Fruit fly (Drosophila melanogaster) whole organism, wandering third instar larva: ENCODE measurements around the gene Pdp.

Source experiments
- Abd-B ChIP-seq: fragments of >200 bp; optimal IDR thresholded peaks from 2 replicates; lab custom pipeline; 2017; ENCODE audit warnings: missing biosample characterization, missing genetic modification characterization
- CG32264 ChIP-seq: fragments of 200-800 bp; sonication (Bioruptor generic); optimal IDR thresholded peaks from 2 replicates; lab custom pipeline; 2016; ENCODE audit warnings: missing biosample characterization, missing genetic modification characterization
- CG9705 ChIP-seq: fragments of 200-800 bp; sonication (Bioruptor generic); optimal IDR thresholded peaks from 2 replicates; lab custom pipeline; 2018; ENCODE audit warnings: missing biosample characterization, mild to moderate bottlenecking, missing genetic modification characterization
- CrebA ChIP-seq: fragments of 200-800 bp; sonication (Bioruptor generic); optimal IDR thresholded peaks from 2 replicates; lab custom pipeline; 2016; ENCODE audit warnings: missing biosample characterization, mild to moderate bottlenecking, missing genetic modification characterization, borderline replicate concordance
- Dfd ChIP-seq: fragments of >200 bp; optimal IDR thresholded peaks from 2 replicates; lab custom pipeline; 2017; ENCODE audit warnings: missing biosample characterization, missing genetic modification characterization
- Dif ChIP-seq: fragments of 200-275, 200-300 bp; sonication (Bioruptor generic); optimal IDR thresholded peaks from 2 replicates; lab custom pipeline; 2018; ENCODE audit warnings: missing biosample characterization, missing genetic modification characterization; ENCODE audit not compliant: partially characterized antibody
- GATAd ChIP-seq: sonication (Bioruptor generic); optimal IDR thresholded peaks from 2 replicates; lab custom pipeline; 2016; ENCODE audit warnings: missing biosample characterization, missing genetic modification characterization
- HLH106 ChIP-seq: fragments of 200-800 bp; optimal IDR thresholded peaks from 3 replicates; lab custom pipeline; 2019; ENCODE audit warnings: missing biosample characterization, mild to moderate bottlenecking, missing genetic modification characterization, moderate library complexity
- Hnf4 ChIP-seq: fragments of 200-800 bp; sonication (Bioruptor generic); optimal IDR thresholded peaks from 2 replicates; lab custom pipeline; 2016; ENCODE audit warnings: missing biosample characterization, mild to moderate bottlenecking, missing genetic modification characterization
- Hr78 ChIP-seq: fragments of >200 bp; optimal IDR thresholded peaks from 2 replicates; lab custom pipeline; 2017; ENCODE audit warnings: missing biosample characterization, missing genetic modification characterization
- Hr83 ChIP-seq: fragments of 200-300 bp; sonication (Bioruptor generic); optimal IDR thresholded peaks from 2 replicates; lab custom pipeline; 2016; ENCODE audit warnings: missing biosample characterization, mild to moderate bottlenecking, missing genetic modification characterization, moderate library complexity; ENCODE audit not compliant: poor library complexity, severe bottlenecking
- Jra ChIP-seq: sonication (Bioruptor generic); optimal IDR thresholded peaks from 2 replicates; lab custom pipeline; 2016; ENCODE audit warnings: missing biosample characterization, missing genetic modification characterization
- Mio ChIP-seq: sonication (Bioruptor generic); optimal IDR thresholded peaks from 2 replicates; lab custom pipeline; 2016; ENCODE audit warnings: missing biosample characterization, missing genetic modification characterization
- Myc ChIP-seq: fragments of >200 bp; optimal IDR thresholded peaks from 2 replicates; lab custom pipeline; 2017
- N ChIP-seq: fragments of >200 bp; optimal IDR thresholded peaks from 2 replicates; lab custom pipeline; 2018; ENCODE audit warnings: missing biosample characterization, missing external identifiers, missing genetic modification characterization
- OdsH ChIP-seq: fragments of 200-800 bp; sonication (Bioruptor generic); optimal IDR thresholded peaks from 2 replicates; lab custom pipeline; 2016; ENCODE audit warnings: missing biosample characterization, mild to moderate bottlenecking, missing genetic modification characterization
- Rel ChIP-seq, 2 experiments: fragments of 200-800 bp; sonication (Bioruptor generic) in 1 of 2; optimal IDR thresholded peaks; 2 replicates in 1 of 2; 3 replicates in 1 of 2; lab custom pipeline; 2016 to 2019; ENCODE audit warnings: mild to moderate bottlenecking in 2 of 2, missing biosample characterization in 2 of 2, missing genetic modification characterization in 2 of 2, moderate library complexity in 1 of 2
- Sp1 ChIP-seq: fragments of 200-800 bp; sonication (Bioruptor generic); optimal IDR thresholded peaks from 3 replicates; lab custom pipeline; 2019; ENCODE audit warnings: missing biosample characterization, mild to moderate bottlenecking, missing genetic modification characterization, moderate library complexity
- Vsx2 ChIP-seq: fragments of 200-300, 225-300 bp; sonication (Bioruptor generic); optimal IDR thresholded peaks from 2 replicates; lab custom pipeline; 2018; ENCODE audit warnings: missing biosample characterization, missing genetic modification characterization; ENCODE audit not compliant: partially characterized antibody
- br ChIP-seq: fragments of 200-800 bp; sonication (Bioruptor generic); optimal IDR thresholded peaks from 2 replicates; lab custom pipeline; 2016; ENCODE audit warnings: missing biosample characterization, missing genetic modification characterization
- brk ChIP-seq: fragments of 200-800 bp; sonication (Bioruptor generic); optimal IDR thresholded peaks from 2 replicates; lab custom pipeline; 2016; ENCODE audit warnings: missing biosample characterization, mild to moderate bottlenecking, missing genetic modification characterization
- dl ChIP-seq, 2 experiments: fragments of 175-275, 200-275 bp in 1 of 2; fragments of 200-275 bp in 1 of 2; sonication (Bioruptor generic); optimal IDR thresholded peaks; lab custom pipeline; 2018; ENCODE audit warnings: mild to moderate bottlenecking in 2 of 2, missing biosample characterization in 2 of 2, missing genetic modification characterization in 2 of 2, moderate library complexity in 2 of 2; ENCODE audit not compliant: partially characterized antibody in 2 of 2, insufficient read depth in 1 of 2
- dmrt93B ChIP-seq: fragments of 200-800 bp; sonication (Bioruptor generic); optimal IDR thresholded peaks from 2 replicates; lab custom pipeline; 2018; ENCODE audit warnings: missing biosample characterization, mild to moderate bottlenecking, missing genetic modification characterization
- dsf ChIP-seq: sonication (Bioruptor generic); optimal IDR thresholded peaks from 2 replicates; lab custom pipeline; 2016; ENCODE audit warnings: missing biosample characterization, missing genetic modification characterization, borderline replicate concordance
- ey ChIP-seq: fragments of 200-800 bp; sonication (Bioruptor generic); optimal IDR thresholded peaks from 2 replicates; lab custom pipeline; 2016; ENCODE audit warnings: missing biosample characterization, missing genetic modification characterization
- foxo ChIP-seq, 2 experiments: fragments of 200-800 bp; sonication (Bioruptor generic); optimal IDR thresholded peaks; 2 replicates in 1 of 2; 3 replicates in 1 of 2; lab custom pipeline; 2016 to 2017; ENCODE audit warnings: missing biosample characterization in 2 of 2, missing genetic modification characterization in 2 of 2
- fru ChIP-seq: fragments of 200-800 bp; sonication (Bioruptor generic); optimal IDR thresholded peaks from 3 replicates; lab custom pipeline; 2016; ENCODE audit warnings: missing biosample characterization, mild to moderate bottlenecking, missing genetic modification characterization
- h ChIP-seq: fragments of 200-800 bp; sonication (Bioruptor generic); optimal IDR thresholded peaks from 3 replicates; lab custom pipeline; 2016; ENCODE audit warnings: missing biosample characterization, mild to moderate bottlenecking, missing genetic modification characterization
- jim ChIP-seq: fragments of 175-275, 200-325 bp; sonication (Bioruptor generic); optimal IDR thresholded peaks from 2 replicates; lab custom pipeline; 2016; ENCODE audit warnings: missing biosample characterization, mild to moderate bottlenecking, missing genetic modification characterization
- lola ChIP-seq: fragments of >200 bp; optimal IDR thresholded peaks from 2 replicates; lab custom pipeline; 2017; ENCODE audit warnings: missing biosample characterization, missing genetic modification characterization
- pan ChIP-seq: fragments of >200 bp; optimal IDR thresholded peaks from 2 replicates; lab custom pipeline; 2017
- psq ChIP-seq: fragments of 200-800 bp; sonication (Bioruptor generic); optimal IDR thresholded peaks from 3 replicates; lab custom pipeline; 2017; ENCODE audit warnings: missing biosample characterization, mild to moderate bottlenecking, missing genetic modification characterization, moderate library complexity
- rgr ChIP-seq: fragments of 200-800 bp; sonication (Bioruptor generic); optimal IDR thresholded peaks from 3 replicates; lab custom pipeline; 2016; ENCODE audit warnings: missing biosample characterization, mild to moderate bottlenecking, missing genetic modification characterization
- sage ChIP-seq: fragments of 200-800 bp; sonication (Bioruptor generic); optimal IDR thresholded peaks from 2 replicates; lab custom pipeline; 2016; ENCODE audit warnings: missing biosample characterization, mild to moderate bottlenecking, missing genetic modification characterization
- sv ChIP-seq: fragments of 200-800 bp; sonication (Bioruptor generic); optimal IDR thresholded peaks from 3 replicates; lab custom pipeline; 2016; ENCODE audit warnings: missing biosample characterization, missing genetic modification characterization
- tai ChIP-seq: sonication (Bioruptor generic); optimal IDR thresholded peaks from 2 replicates; lab custom pipeline; 2016; ENCODE audit warnings: missing biosample characterization, missing genetic modification characterization
- usp ChIP-seq: fragments of >200 bp; optimal IDR thresholded peaks from 2 replicates; lab custom pipeline; 2017; ENCODE audit warnings: missing biosample characterization, missing genetic modification characterization
- woc ChIP-seq: sonication (Bioruptor generic); optimal IDR thresholded peaks from 2 replicates; lab custom pipeline; 2016; ENCODE audit warnings: missing biosample characterization, mild to moderate bottlenecking, missing genetic modification characterization

Gene Pdp

DNA sequence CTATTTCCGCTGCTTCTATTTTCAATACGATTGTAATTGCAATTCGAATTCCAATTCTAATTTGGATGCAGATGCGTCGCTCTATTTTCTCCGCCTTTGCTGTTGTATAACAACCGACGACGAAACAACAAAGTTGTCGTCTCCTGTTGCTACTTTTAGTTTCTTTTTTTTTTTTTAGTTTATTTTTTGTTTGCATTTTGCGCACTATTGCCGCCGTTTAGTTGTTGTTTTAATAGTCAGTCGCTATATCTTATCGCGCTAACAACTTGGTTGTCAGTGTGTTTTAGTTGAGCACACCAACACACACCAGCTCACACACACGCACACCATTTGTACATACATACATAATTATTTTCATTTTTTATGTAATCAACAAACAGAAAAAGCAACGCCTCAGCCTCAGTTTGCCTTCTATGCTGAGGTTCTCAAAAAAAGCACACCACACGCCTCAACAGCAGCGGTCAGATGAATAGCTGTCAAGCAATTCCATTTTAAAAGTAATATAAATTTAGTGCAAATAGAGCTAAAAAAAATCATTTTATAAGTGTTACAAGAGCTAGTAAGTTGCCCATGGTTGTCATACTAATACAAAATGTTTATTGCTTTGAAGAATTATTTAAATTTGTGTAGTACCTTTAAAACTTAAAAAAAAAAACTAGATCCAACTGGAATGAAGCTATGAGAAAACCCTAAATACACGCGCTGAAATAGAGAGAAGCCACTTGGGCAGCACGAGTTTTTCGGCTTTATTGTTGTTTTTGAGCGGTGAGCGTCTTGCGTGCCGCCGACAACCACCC is 33.0 kb downstream of the Pdp start:
- TF ChIP-seq pan (lab: Kevin White, UChicago) (no peak), CG32264 (GFP tag; lab: Kevin White, UChicago) (no peak), Sp1 (GFP tag; lab: Kevin White, UChicago) (no peak), rgr (GFP tag; lab: Kevin White, UChicago) (no peak), CG9705 (GFP tag; lab: Kevin White, UChicago) (no peak), Abd-B (GFP tag; lab: Kevin White, UChicago) (no peak), HLH106 (tag; lab: Kevin White, UChicago) (no peak), Dfd (no peak), Dif (no peak), Myc (lab: Kevin White, UChicago) (no peak), Hnf4 (no peak)

DNA sequence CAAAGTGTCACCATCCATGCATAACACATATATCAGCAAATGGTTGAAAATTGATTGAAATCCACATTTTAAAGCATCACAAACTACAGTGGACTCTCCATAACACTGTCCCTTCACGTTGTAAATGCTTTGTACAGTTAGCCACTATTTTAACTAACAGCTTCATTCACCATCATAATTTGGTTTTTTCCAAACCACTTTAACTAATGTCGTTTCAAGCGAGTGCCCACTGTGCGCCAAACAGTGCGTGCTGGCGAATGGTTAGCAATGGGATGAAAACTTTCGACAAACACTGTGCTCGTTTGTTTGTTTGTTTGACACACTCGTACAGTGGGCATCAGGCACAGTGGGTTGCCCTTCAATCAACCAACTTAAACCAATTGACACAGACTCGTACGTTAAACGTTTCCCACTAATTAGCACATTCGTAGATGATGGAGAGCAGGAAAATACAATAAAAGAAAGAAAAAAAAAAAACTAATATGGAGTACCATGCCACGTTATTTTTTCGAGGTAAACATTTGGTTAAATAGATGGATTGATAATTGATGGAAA is 34.1 kb downstream of the Pdp start:
- peak; percentile 67 for TF ChIP-seq woc (GFP tag; lab: Kevin White, UChicago)
- TF ChIP-seq Hr83: peak; percentile 85
- no peak for TF ChIP-seq dl (GFP tag; optimal IDR thresholded peaks at IDR 0.05; lab: Kevin White, UChicago; ENCODE audit: insufficient read depth in 1 of 2, partially characterized antibody in 2 of 2)
- TF ChIP-seq CG9705 (GFP tag; lab: Kevin White, UChicago): peak; percentile 71
- no peak for TF ChIP-seq CrebA
- peak; percentile 82 for TF ChIP-seq OdsH (GFP tag; lab: Kevin White, UChicago)
- TF ChIP-seq br: peak; percentile 87
- TF ChIP-seq jim (GFP tag; lab: Kevin White, UChicago): no peak
- peak; percentile 80 for TF ChIP-seq Sp1 (GFP tag; lab: Kevin White, UChicago)
- TF ChIP-seq Hnf4: peak; percentile 82
- peak; percentile 86 for TF ChIP-seq rgr (GFP tag; lab: Kevin White, UChicago)
- no peak for TF ChIP-seq Vsx2 (GFP tag; lab: Kevin White, UChicago)
- TF ChIP-seq CG32264 (GFP tag; lab: Kevin White, UChicago): peak; percentile 57
- peak; percentile 79 for TF ChIP-seq ey (GFP tag; lab: Kevin White, UChicago)
- no peak for TF ChIP-seq Hr78 (GFP tag; lab: Kevin White, UChicago)
- peak; percentile 69 for TF ChIP-seq Mio
- peak; percentile 5 for TF ChIP-seq sage (GFP tag; lab: Kevin White, UChicago)
- no peak for TF ChIP-seq usp (GFP tag; lab: Kevin White, UChicago)
- TF ChIP-seq Abd-B (GFP tag; lab: Kevin White, UChicago): no peak
- no peak for TF ChIP-seq Dfd
- TF ChIP-seq N (GFP tag; lab: Kevin White, UChicago): no peak
- no peak for TF ChIP-seq tai (GFP tag; lab: Kevin White, UChicago)
- peak in 1 of 2 experiments; percentile 76 for TF ChIP-seq foxo (GFP tag; optimal IDR thresholded peaks at IDR 0.05; lab: Kevin White, UChicago)
- no peak for TF ChIP-seq pan (lab: Kevin White, UChicago)
- TF ChIP-seq dsf: no peak
- TF ChIP-seq lola: no peak
- no peak for TF ChIP-seq GATAd (GFP tag; lab: Kevin White, UChicago)
- peak; percentile 68 for TF ChIP-seq dmrt93B
- TF ChIP-seq Myc (lab: Kevin White, UChicago): no peak
- peak; percentile 81 for TF ChIP-seq sv (GFP tag; lab: Kevin White, UChicago)
- peak; percentile 26 for TF ChIP-seq Rel (GFP tag; optimal IDR thresholded peaks at IDR 0.05; lab: Kevin White, UChicago)
- peak; percentile 29 for TF ChIP-seq Rel (tag; optimal IDR thresholded peaks at IDR 0.05; lab: Kevin White, UChicago)
- peak; percentile 87 for TF ChIP-seq HLH106 (tag; lab: Kevin White, UChicago)
- no peak for TF ChIP-seq Dif
- peak; percentile 82 for TF ChIP-seq psq (GFP tag; lab: Kevin White, UChicago)
- peak; percentile 73 for TF ChIP-seq fru (GFP tag; lab: Kevin White, UChicago)
- peak; percentile 89 for TF ChIP-seq h (GFP tag; lab: Kevin White, UChicago)
- TF ChIP-seq Jra (GFP tag; lab: Kevin White, UChicago): peak; percentile 45
- no peak for TF ChIP-seq brk (GFP tag; lab: Kevin White, UChicago)
- TF ChIP-seq, all 38 proteins: peak for 21
